Worm (Caenorhabditis elegans): ENCODE measurements around the gene F22E5.6.
"Not testable (repeated sequence)": the region's sequence is repeated elsewhere in the genome, so short reads cannot be mapped to it uniquely, and the experiment has no call there.

ce11 chrII:2688616-2689015 is 39.0 kb downstream of the F22E5.6 start, which contains the start of gene nspf-2:
- not testable (repeated sequence) for TF ChIP-seq ces-1 (GFP tag; optimal IDR thresholded peaks at IDR 0.05); blmp-1 (tag; optimal IDR thresholded peaks at IDR 0.05); lin-15B (tag; optimal IDR thresholded peaks at IDR 0.05); ama-1 (optimal IDR thresholded peaks at IDR 0.05); nhr-77 (tag; optimal IDR thresholded peaks at IDR 0.05); lin-13 (GFP tag; optimal IDR thresholded peaks at IDR 0.05); unc-130 (tag; optimal IDR thresholded peaks at IDR 0.05); aha-1 (tag; optimal IDR thresholded peaks at IDR 0.05)

Data from whole organism, L1 larva.